Fruit fly (Drosophila melanogaster): Measurements from ENCODE around the gene CG14710.

The CG14710 gene

DNA sequence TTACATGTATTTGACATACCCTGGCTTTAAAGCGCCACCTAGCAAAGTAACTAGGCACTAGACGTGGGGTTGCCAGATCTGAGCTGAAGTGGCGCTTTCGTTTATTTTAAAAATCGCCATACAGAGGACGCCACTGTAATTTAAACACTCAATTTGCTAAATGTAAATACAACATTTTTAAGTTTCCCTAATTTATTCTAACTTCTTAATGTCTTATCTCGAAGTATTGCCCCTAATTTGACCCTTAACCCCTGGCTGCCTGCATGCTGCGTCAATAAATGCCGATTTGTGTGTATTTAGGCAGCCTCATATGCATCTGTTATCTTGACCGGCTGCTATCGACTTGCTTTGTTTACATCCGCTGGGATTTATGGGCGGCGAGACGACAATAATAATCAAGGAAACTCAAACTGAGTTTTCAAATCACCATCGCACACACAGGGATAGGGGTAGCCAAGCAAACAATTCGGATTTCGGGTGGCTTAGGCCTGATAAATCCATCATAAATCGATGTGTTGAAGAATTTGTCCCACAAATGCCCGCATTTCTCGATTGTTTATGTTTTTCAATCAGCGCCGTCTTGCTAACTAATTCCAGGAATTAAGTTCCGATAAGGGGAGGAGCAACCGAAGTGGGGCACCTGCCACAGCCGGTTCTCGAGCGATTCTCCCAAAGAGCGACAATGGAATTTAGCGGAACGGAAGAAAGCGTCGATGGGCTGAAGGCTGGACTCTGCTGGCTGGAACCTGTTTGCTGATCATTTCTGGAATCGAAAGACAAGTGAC, 6.4 kb upstream of the CG14710 start (continued):
- TF ChIP-seq dm (GFP tag; optimal IDR thresholded peaks at IDR 0.05) (peak; percentile 24), Pdp1 (GFP tag; optimal IDR thresholded peaks at IDR 0.05) (peak; percentile 6 to 70), CG30403 (GFP tag; optimal IDR thresholded peaks at IDR 0.05) (peak; percentile 67), Fer3 (tag; optimal IDR thresholded peaks at IDR 0.05) (peak; percentile 35), fru (optimal IDR thresholded peaks at IDR 0.05) (no peak), CG8944 (GFP tag; optimal IDR thresholded peaks at IDR 0.05) (peak; percentile 72), sr (GFP tag; IDR thresholded peaks at IDR 0.05) (no peak), CG10209 (GFP tag; optimal IDR thresholded peaks at IDR 0.05) (peak; percentile 28), eve (GFP tag; optimal IDR thresholded peaks at IDR 0.05) (peak in 1 of 2 experiments; percentile 18), Poxn (GFP tag; IDR thresholded peaks at IDR 0.05) (no peak), CG3281 (GFP tag; optimal IDR thresholded peaks at IDR 0.05) (no peak), croc (GFP tag; conservative IDR thresholded peaks at IDR 0.05) (peak; percentile 21; the same call in 1 of the 3 replicates), ERR (GFP tag; optimal IDR thresholded peaks at IDR 0.05) (peak; percentile 4), scrt (GFP tag; optimal IDR thresholded peaks at IDR 0.05) (no peak), CG14441 (GFP tag; IDR thresholded peaks at IDR 0.05) (peak; percentile 78), CG30431 (GFP tag; optimal IDR thresholded peaks at IDR 0.05) (peak; percentile 45), sd (tag; optimal IDR thresholded peaks at IDR 0.05) (peak; percentile 23), CG8388 (GFP tag; optimal IDR thresholded peaks at IDR 0.05) (no peak), grn (GFP tag; optimal IDR thresholded peaks at IDR 0.05) (peak; percentile 20), CG3065 (GFP tag; optimal IDR thresholded peaks at IDR 0.05) (peak; percentile 61), D19A (tag; optimal IDR thresholded peaks at IDR 0.05) (peak; percentile 49), D19B (GFP tag; optimal IDR thresholded peaks at IDR 0.05) (no peak), MESR4 (GFP tag; optimal IDR thresholded peaks at IDR 0.05) (no peak), CG3838 (GFP tag; optimal IDR thresholded peaks at IDR 0.05) (no peak), CG7928 (GFP tag; optimal IDR thresholded peaks at IDR 0.05) (no peak), vvl (GFP tag; IDR thresholded peaks at IDR 0.05) (peak; percentile 82), NC2α (GFP tag; optimal IDR thresholded peaks at IDR 0.05) (peak; percentile 5), CG7556 (GFP tag; optimal IDR thresholded peaks at IDR 0.05) (no peak), caup (GFP tag; optimal IDR thresholded peaks at IDR 0.05; ENCODE audit: severe bottlenecking) (peak; percentile 61), CoRest (tag; optimal IDR thresholded peaks at IDR 0.05) (peak; percentile 72), CG6175 (GFP tag; IDR thresholded peaks at IDR 0.05) (peak; percentile 21; the same call in 1 of the 3 replicates), CG17328 (GFP tag; IDR thresholded peaks at IDR 0.05) (peak; percentile 56; the same call in 1 of the 2 replicates), Mad (GFP tag; optimal IDR thresholded peaks at IDR 0.05) (peak; percentile 45), Sin3A (optimal IDR thresholded peaks at IDR 0.05) (no peak), her (GFP tag; optimal IDR thresholded peaks at IDR 0.05) (peak; percentile 3), Oli (tag; optimal IDR thresholded peaks at IDR 0.05) (peak; percentile 15), CG9876 (GFP tag; optimal IDR thresholded peaks at IDR 0.05) (peak; percentile 74), chm (GFP tag; IDR thresholded peaks at IDR 0.05) (peak; percentile 12; the same call in 1 of the 2 replicates), CG9609 (GFP tag; optimal IDR thresholded peaks at IDR 0.05) (peak; percentile 64), CG17912 (GFP tag; optimal IDR thresholded peaks at IDR 0.05) (no peak), sc (optimal IDR thresholded peaks at IDR 0.05) (no peak), sc (GFP tag; optimal IDR thresholded peaks at IDR 0.05) (peak; percentile 22), rib (GFP tag; IDR thresholded peaks at IDR 0.05) (no peak), CG17612 (GFP tag; IDR thresholded peaks at IDR 0.05) (no peak), en (GFP tag; optimal IDR thresholded peaks at IDR 0.05) (no peak), CG13775 (GFP tag; optimal IDR thresholded peaks at IDR 0.05) (peak; percentile 9), CG1529 (GFP tag; optimal IDR thresholded peaks at IDR 0.05) (peak; percentile 22), CG2889 (GFP tag; IDR thresholded peaks at IDR 0.05) (no peak), CG9437 (GFP tag; optimal IDR thresholded peaks at IDR 0.05) (no peak), ranshi (GFP tag; IDR thresholded peaks at IDR 0.05) (peak; percentile 34; the same call in 1 of the 2 replicates), schlank (tag; optimal IDR thresholded peaks at IDR 0.05) (no peak)
